Fruit fly (Drosophila melanogaster): Measurements from ENCODE around the gene CG17681.

The CG17681 gene

dm6 chr2L:18121367-18122230 lies 31.3 kb upstream of the CG17681 start (continued):
- TF ChIP-seq trem (tag; optimal IDR thresholded peaks at IDR 0.05) (peak; percentile 1), CG17802 (tag; optimal IDR thresholded peaks at IDR 0.05) (peak; percentile 20), CG8478 (optimal IDR thresholded peaks at IDR 0.05) (no peak), CG7839 (tag; optimal IDR thresholded peaks at IDR 0.05) (peak; percentile 63), HmgZ (tag; optimal IDR thresholded peaks at IDR 0.05) (no peak), Dbx (GFP tag; IDR thresholded peaks at IDR 0.05) (0 out of 3 replicates have a peak, but pooled peaks have one; percentile 10), Dll (GFP tag; IDR thresholded peaks at IDR 0.05; ENCODE audit: partially characterized antibody) (no peak), crp (GFP tag; optimal IDR thresholded peaks at IDR 0.05) (no peak), pzg (GFP tag; optimal IDR thresholded peaks at IDR 0.05) (no peak), Gug (GFP tag; IDR thresholded peaks at IDR 0.05) (peak; percentile 36; the same call in 2 of the 4 replicates), CG12155 (GFP tag; optimal IDR thresholded peaks at IDR 0.05) (peak; percentile 12), stc (GFP tag; IDR thresholded peaks at IDR 0.05) (no peak), ewg (GFP tag; optimal IDR thresholded peaks at IDR 0.05) (peak; percentile 7), CG10543 (GFP tag; optimal IDR thresholded peaks at IDR 0.05) (no peak), tio (GFP tag; optimal IDR thresholded peaks at IDR 0.05) (peak; percentile 15), CG18764 (GFP tag; optimal IDR thresholded peaks at IDR 0.05) (peak; percentile 3), CG17568 (GFP tag; optimal IDR thresholded peaks at IDR 0.05) (no peak), CG2116 (GFP tag; optimal IDR thresholded peaks at IDR 0.05) (no peak), Side (GFP tag; optimal IDR thresholded peaks at IDR 0.05) (peak; percentile 29), CG31441 (GFP tag; IDR thresholded peaks at IDR 0.05) (peak; percentile 53), CG4404 (GFP tag; IDR thresholded peaks at IDR 0.05) (no peak), salm (tag; optimal IDR thresholded peaks at IDR 0.05) (no peak), Max (GFP tag; optimal IDR thresholded peaks at IDR 0.05) (peak; percentile 32), Sin3A (optimal IDR thresholded peaks at IDR 0.05) (no peak), oc (tag; optimal IDR thresholded peaks at IDR 0.05) (no peak), ham (GFP tag; IDR thresholded peaks at IDR 0.05) (no peak), CG12299 (tag; optimal IDR thresholded peaks at IDR 0.05) (no peak), CG3847 (GFP tag; IDR thresholded peaks at IDR 0.05) (0 out of 2 replicates have a peak, but pooled peaks have one; percentile 38), CG12942 (GFP tag; optimal IDR thresholded peaks at IDR 0.05) (no peak), Usf (GFP tag; optimal IDR thresholded peaks at IDR 0.05) (no peak), sisA (GFP tag; IDR thresholded peaks at IDR 0.05) (peak; percentile 38; the same call in 1 of the 2 replicates), CG17361 (GFP tag; IDR thresholded peaks at IDR 0.05) (no peak), CG14710 (tag; optimal IDR thresholded peaks at IDR 0.05) (no peak), CG11695 (GFP tag; IDR thresholded peaks at IDR 0.05) (peak; percentile 59; the same call in 1 of the 3 replicates), CG17328 (GFP tag; IDR thresholded peaks at IDR 0.05) (peak; percentile 48; the same call in 1 of the 2 replicates), CG13424 (tag; optimal IDR thresholded peaks at IDR 0.05) (peak; percentile 33), gro (GFP tag; optimal IDR thresholded peaks at IDR 0.05) (peak; percentile 15), CG14014 (GFP tag; IDR thresholded peaks at IDR 0.05) (0 out of 2 replicates have a peak, but pooled peaks have one; percentile 18), CG10959 (GFP tag; IDR thresholded peaks at IDR 0.05) (no peak), nerfin-2 (GFP tag; IDR thresholded peaks at IDR 0.05; ENCODE audit: partially characterized antibody) (no peak), lmd (GFP tag; IDR thresholded peaks at IDR 0.05) (peak; percentile 55), bab2 (GFP tag; optimal IDR thresholded peaks at IDR 0.05) (peak; percentile 20), GATAe (GFP tag; conservative IDR thresholded peaks at IDR 0.05) (no peak), Fer2 (tag; optimal IDR thresholded peaks at IDR 0.05) (no peak), Myb (GFP tag; optimal IDR thresholded peaks at IDR 0.05) (peak; percentile 10), Rx (GFP tag; IDR thresholded peaks at IDR 0.05) (peak; percentile 5; the same call in 1 of the 2 replicates), CG17612 (GFP tag; IDR thresholded peaks at IDR 0.05) (no peak), shn (GFP tag; optimal IDR thresholded peaks at IDR 0.05) (peak; percentile 7), Taf1 (GFP tag; IDR thresholded peaks at IDR 0.05) (no peak), CG30020 (tag; optimal IDR thresholded peaks at IDR 0.05) (no peak)

All from whole organism, embryonic.